Worm (Caenorhabditis elegans) whole organism, early embryonic: ENCODE data around the gene srsx-32.

ENCODE experiments used
- aly-1 ChIP-seq: sonication (generic microtip); optimal IDR thresholded peaks from 2 replicates; lab custom pipeline; 2016; ENCODE audit warnings: missing genetic modification characterization, missing compliant biosample characterization
- ama-1 ChIP-seq: fragments of 150-350 bp; optimal IDR thresholded peaks from 2 replicates; lab custom pipeline; 2014
- ceh-13 ChIP-seq: fragments of 200-800 bp; sonication (Bioruptor generic); optimal IDR thresholded peaks from 2 replicates; lab custom pipeline; 2018; ENCODE audit warnings: mild to moderate bottlenecking, missing genetic modification characterization, missing compliant biosample characterization
- ceh-36 ChIP-seq: sonication (generic microtip); optimal IDR thresholded peaks from 2 replicates; lab custom pipeline; 2016; ENCODE audit warnings: missing genetic modification characterization, inconsistent platforms, missing compliant biosample characterization
- hmbx-1 ChIP-seq: sonication (generic microtip); optimal IDR thresholded peaks from 2 replicates; lab custom pipeline; 2016; ENCODE audit warnings: mild to moderate bottlenecking, missing genetic modification characterization, missing compliant biosample characterization
- hnd-1 ChIP-seq: sonication (generic microtip); optimal IDR thresholded peaks from 2 replicates; lab custom pipeline; 2016; ENCODE audit warnings: missing genetic modification characterization, missing compliant biosample characterization
- pes-1 ChIP-seq: fragments of 200-800 bp; sonication (Bioruptor generic); IDR thresholded peaks from 2 replicates; pipeline ENCODE4 v1.3.6; 2022; ENCODE audit warnings: missing genetic modification reagents, missing genetic modification characterization, missing compliant biosample characterization
- scrt-1 ChIP-seq: fragments of 200-800 bp; sonication (Bioruptor generic); IDR thresholded peaks from 2 replicates; pipeline ENCODE4 v1.3.6; 2022; ENCODE audit warnings: missing genetic modification characterization, missing compliant biosample characterization
- sea-1 ChIP-seq: fragments of 200-800 bp; sonication (Bioruptor generic); conservative IDR thresholded peaks from 2 replicates; pipeline ENCODE4 v1.3.6; 2022; ENCODE audit warnings: missing genetic modification characterization, missing compliant biosample characterization
- tbx-11 ChIP-seq: fragments of 200-800 bp; sonication (Bioruptor generic); IDR thresholded peaks from 2 replicates; pipeline ENCODE4 v1.3.6; 2022; ENCODE audit warnings: missing genetic modification characterization, missing compliant biosample characterization
- tbx-37 ChIP-seq: fragments of 200-800 bp; sonication (Bioruptor generic); conservative IDR thresholded peaks from 2 replicates; pipeline ENCODE4 v1.3.6; 2022; ENCODE audit warnings: missing genetic modification reagents, missing genetic modification characterization, missing compliant biosample characterization
- tra-4 ChIP-seq: sonication (generic microtip); optimal IDR thresholded peaks from 2 replicates; lab custom pipeline; 2017; ENCODE audit warnings: missing genetic modification characterization, missing compliant biosample characterization

DNA sequence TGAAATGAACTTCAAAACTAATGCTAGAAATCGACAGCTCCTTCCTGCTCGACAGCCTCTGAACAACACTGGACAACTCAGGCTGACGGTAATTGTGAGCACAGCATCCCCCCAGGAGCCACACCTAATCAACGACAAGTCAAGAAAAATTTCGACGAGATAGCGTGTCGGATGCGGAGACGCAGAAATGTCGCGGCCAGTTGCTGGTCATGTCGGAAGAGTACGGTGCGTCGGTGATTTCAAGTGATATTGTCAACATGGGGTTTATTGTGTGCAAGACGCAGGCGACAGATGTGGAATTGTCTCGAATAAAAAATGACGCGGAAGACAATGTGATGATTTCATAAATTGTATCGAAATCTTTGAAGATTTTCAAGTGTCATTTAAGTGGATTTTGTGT lies 19.3 kb downstream of the srsx-32 start, which contains the start of gene twk-11:
- no peak for TF ChIP-seq ama-1 (lab: Kevin White, UChicago)
- no peak for TF ChIP-seq tra-4 (tag; lab: Kevin White, UChicago)
- TF ChIP-seq ceh-13 = no peak
- TF ChIP-seq hnd-1 (tag; lab: Kevin White, UChicago) = no peak
- TF ChIP-seq sea-1 (GFP tag; lab: Robert Waterston, UW) = no peak
- TF ChIP-seq tbx-11 (GFP tag; lab: Robert Waterston, UW) = no peak
- TF ChIP-seq hmbx-1 = no peak
- no peak for TF ChIP-seq pes-1 (GFP tag; lab: Robert Waterston, UW)
- no peak for TF ChIP-seq tbx-37 (GFP tag; lab: Robert Waterston, UW)
- TF ChIP-seq scrt-1 (GFP tag; lab: Robert Waterston, UW) = no peak
- no peak for TF ChIP-seq aly-1 (tag; lab: Kevin White, UChicago)
- no peak for TF ChIP-seq ceh-36 (tag; lab: Kevin White, UChicago)
